Worm (Caenorhabditis elegans) whole organism, L4/young adult: Measurements from ENCODE around the gene Y56A3A.41.

Source experiments
- W03F9.2 ChIP-seq: fragments of 150-350 bp; optimal IDR thresholded peaks from 2 replicates; lab custom pipeline; 2014; ENCODE audit warnings: missing biosample characterization, missing genetic modification characterization
- dao-5 ChIP-seq: sonication (generic microtip); optimal IDR thresholded peaks from 2 replicates; lab custom pipeline; 2016; ENCODE audit warnings: missing genotype, missing genetic modification characterization, moderate library complexity, missing compliant biosample characterization

ce11 chrIII:11930899-11931298, 38.1 kb upstream of the Y56A3A.41 start:
- TF ChIP-seq W03F9.2 (tag; lab: Kevin White, UChicago) (no peak), dao-5 (no peak)
